Worm (Caenorhabditis elegans): ENCODE measurements around the gene lin-37.

Gene lin-37

ce11 chrIII:7072452-7072851 is at the start of gene lin-37:
Gene lin-37, minus strand, starts transcription at chrIII:7072552.
- no peak for TF ChIP-seq snpc-4 (tag; optimal IDR thresholded peaks at IDR 0.05)
- TF ChIP-seq mep-1 (tag; optimal IDR thresholded peaks at IDR 0.05): no peak
- TF ChIP-seq drap-1 (GFP tag; optimal IDR thresholded peaks at IDR 0.05): no peak
- no peak for TF ChIP-seq nhr-237 (tag; optimal IDR thresholded peaks at IDR 0.05)
- no peak for TF ChIP-seq cnd-1 (tag; optimal IDR thresholded peaks at IDR 0.05)
- TF ChIP-seq blmp-1 (tag; optimal IDR thresholded peaks at IDR 0.05): no peak
- no peak for TF ChIP-seq tbx-8 (GFP tag; optimal IDR thresholded peaks at IDR 0.05)
- no peak for TF ChIP-seq lin-32 (GFP tag; optimal IDR thresholded peaks at IDR 0.05)

- TF ChIP-seq cnd-1 (tag; optimal IDR thresholded peaks at IDR 0.05): no peak
- TF ChIP-seq bed-3 (GFP tag; optimal IDR thresholded peaks at IDR 0.05): no peak
- TF ChIP-seq sem-2 (GFP tag; optimal IDR thresholded peaks at IDR 0.05): no peak
- no peak for TF ChIP-seq hlh-1 (tag; optimal IDR thresholded peaks at IDR 0.05)
- no peak for TF ChIP-seq blmp-1 (tag; optimal IDR thresholded peaks at IDR 0.05)
- TF ChIP-seq ceh-43 (GFP tag; optimal IDR thresholded peaks at IDR 0.05): no peak
- TF ChIP-seq unc-39 (tag; optimal IDR thresholded peaks at IDR 0.05): no peak
These were observed 48.1 kb upstream of the lin-37 start for ce11 chrIII:7120477-7120876.

ce11 chrIII:7116615-7117252 is 44.4 kb upstream of the lin-37 start:
- TF ChIP-seq unc-120 (tag; optimal IDR thresholded peaks at IDR 0.05; ENCODE audit: poor library complexity, severe bottlenecking) (peak; percentile 48), unc-62 (GFP tag; optimal IDR thresholded peaks at IDR 0.05) (peak; percentile 70), pha-4 (tag; optimal IDR thresholded peaks at IDR 0.05) (peak; percentile 45), tbx-8 (GFP tag; optimal IDR thresholded peaks at IDR 0.05) (no peak), elt-1 (tag; optimal IDR thresholded peaks at IDR 0.05; ENCODE audit: borderline replicate concordance, insufficient read depth) (no peak), lsy-2 (tag; optimal IDR thresholded peaks at IDR 0.05) (peak; percentile 25), ceh-39 (tag; optimal IDR thresholded peaks at IDR 0.05) (no peak), nhr-237 (tag; optimal IDR thresholded peaks at IDR 0.05) (peak; percentile 25), ces-1 (GFP tag; optimal IDR thresholded peaks at IDR 0.05) (peak; percentile 42)

ce11 chrIII:7114952-7115488 is 42.7 kb upstream of the lin-37 start, which contains the start of gene nhr-10:
Gene nhr-10, minus strand, starts transcription at chrIII:7115438.
- TF ChIP-seq ceh-83 (GFP tag; optimal IDR thresholded peaks at IDR 0.05): no peak

- TF ChIP-seq mls-2 (tag; optimal IDR thresholded peaks at IDR 0.05): no peak
- no peak for TF ChIP-seq unc-62 (GFP tag; optimal IDR thresholded peaks at IDR 0.05)
- TF ChIP-seq sem-2 (GFP tag; optimal IDR thresholded peaks at IDR 0.05): no peak
- no peak for TF ChIP-seq tbx-8 (GFP tag; optimal IDR thresholded peaks at IDR 0.05)
- no peak for TF ChIP-seq nhr-76 (tag; optimal IDR thresholded peaks at IDR 0.05)
- TF ChIP-seq blmp-1 (tag; optimal IDR thresholded peaks at IDR 0.05): no peak
- no peak for TF ChIP-seq ceh-39 (tag; optimal IDR thresholded peaks at IDR 0.05)
- TF ChIP-seq lsy-2 (tag; optimal IDR thresholded peaks at IDR 0.05): no peak
- no peak for TF ChIP-seq unc-39 (tag; optimal IDR thresholded peaks at IDR 0.05)
- no peak for TF ChIP-seq nhr-28 (tag; optimal IDR thresholded peaks at IDR 0.05)
- TF ChIP-seq snpc-4 (tag; optimal IDR thresholded peaks at IDR 0.05): no peak
- TF ChIP-seq flh-1 (GFP tag; optimal IDR thresholded peaks at IDR 0.05): no peak
These were observed 39.9 kb upstream of the lin-37 start for ce11 chrIII:7112285-7112684.

- no peak for TF ChIP-seq blmp-1 (tag; optimal IDR thresholded peaks at IDR 0.05)
- TF ChIP-seq ceh-83 (GFP tag; optimal IDR thresholded peaks at IDR 0.05): no peak
- TF ChIP-seq bed-3 (GFP tag; optimal IDR thresholded peaks at IDR 0.05): no peak
- no peak for TF ChIP-seq mab-5 (tag; optimal IDR thresholded peaks at IDR 0.05)
- no peak for TF ChIP-seq M03D4.4 (tag; optimal IDR thresholded peaks at IDR 0.05)
- TF ChIP-seq mls-2 (tag; optimal IDR thresholded peaks at IDR 0.05): no peak
These were observed 39.4 kb upstream of the lin-37 start, which contains the start of gene B0280.7 for ce11 chrIII:7111793-7112192. Gene B0280.7, minus strand, starts transcription at chrIII:7111893.

Measured in whole organism, mixed stage, embryonic.